Fruit fly (Drosophila melanogaster): ENCODE data around the gene GMF.
A peak's percentile ranks its signal among the peaks of the same experiment; 100 is the strongest.

The GMF gene

dm6 chr2L:16324833-16325232 is 22.1 kb upstream of the GMF start (continued):
- TF ChIP-seq CG2116 (GFP tag; optimal IDR thresholded peaks at IDR 0.05) (no peak), CG17186 (GFP tag; optimal IDR thresholded peaks at IDR 0.05) (no peak), kah (GFP tag; optimal IDR thresholded peaks at IDR 0.05) (peak; percentile 98), kay (GFP tag; optimal IDR thresholded peaks at IDR 0.05) (no peak), Deaf1 (tag; optimal IDR thresholded peaks at IDR 0.05) (peak; percentile 24), kni (GFP tag; optimal IDR thresholded peaks at IDR 0.05) (no peak), Trl (optimal IDR thresholded peaks at IDR 0.05) (peak in 1 of 2 experiments; percentile 12), Trl (GFP tag; optimal IDR thresholded peaks at IDR 0.05) (no peak), sc (optimal IDR thresholded peaks at IDR 0.05) (no peak), sc (GFP tag; optimal IDR thresholded peaks at IDR 0.05) (no peak), phol (tag; optimal IDR thresholded peaks at IDR 0.05) (peak; percentile 11), chif (GFP tag; optimal IDR thresholded peaks at IDR 0.05) (no peak), CG1647 (GFP tag; optimal IDR thresholded peaks at IDR 0.05) (no peak), sr (GFP tag; IDR thresholded peaks at IDR 0.05) (0 out of 3 replicates have a peak, but pooled peaks have one; percentile 8), CG11696 (GFP tag; IDR thresholded peaks at IDR 0.05) (0 out of 2 replicates have a peak, but pooled peaks have one; percentile 28), CG17328 (GFP tag; IDR thresholded peaks at IDR 0.05) (no peak), prd (optimal IDR thresholded peaks at IDR 0.05) (no peak), prd (GFP tag; IDR thresholded peaks at IDR 0.05) (no peak; the same call in 2 of the 3 replicates), CG6765 (GFP tag; optimal IDR thresholded peaks at IDR 0.05) (peak; percentile 9), HLH3B (GFP tag; IDR thresholded peaks at IDR 0.05) (peak; percentile 7; the same call in 1 of the 2 replicates), dimm (GFP tag; IDR thresholded peaks at IDR 0.05) (no peak), Adf1 (GFP tag; IDR thresholded peaks at IDR 0.05) (peak; percentile 53), corto (GFP tag; optimal IDR thresholded peaks at IDR 0.05) (peak; percentile 62), hb (GFP tag; IDR thresholded peaks at IDR 0.05; ENCODE audit: partially characterized antibody) (no peak), CG14014 (GFP tag; IDR thresholded peaks at IDR 0.05) (no peak), D19B (GFP tag; optimal IDR thresholded peaks at IDR 0.05) (no peak), row (GFP tag; IDR thresholded peaks at IDR 0.05) (peak; percentile 11; the same call in 1 of the 3 replicates), C15 (GFP tag; IDR thresholded peaks at IDR 0.05) (no peak), CG1529 (GFP tag; optimal IDR thresholded peaks at IDR 0.05) (no peak), NK7.1 (GFP tag; optimal IDR thresholded peaks at IDR 0.05) (no peak), CG4730 (GFP tag; IDR thresholded peaks at IDR 0.05) (no peak), sens (GFP tag) (no peak), CG13123 (GFP tag; optimal IDR thresholded peaks at IDR 0.05) (no peak), HHEX (GFP tag; optimal IDR thresholded peaks at IDR 0.05) (no peak), Gsc (GFP tag; IDR thresholded peaks at IDR 0.05) (no peak), ATbp (GFP tag; optimal IDR thresholded peaks at IDR 0.05) (peak; percentile 5), CG8765 (GFP tag; IDR thresholded peaks at IDR 0.05) (no peak), br (optimal IDR thresholded peaks at IDR 0.05) (no peak), crol (GFP tag; IDR thresholded peaks at IDR 0.05) (peak; percentile 93), CG34422 (GFP tag; IDR thresholded peaks at IDR 0.05) (peak; percentile 70; the same call in 2 of the 3 replicates), mirr (GFP tag; optimal IDR thresholded peaks at IDR 0.05) (peak; percentile 1), ftz-f1 (GFP tag; optimal IDR thresholded peaks at IDR 0.05) (no peak), seq (GFP tag; IDR thresholded peaks at IDR 0.05) (peak; percentile 29; the same call in 1 of the 2 replicates), CG5953 (GFP tag; IDR thresholded peaks at IDR 0.05) (no peak), CG10321 (GFP tag; IDR thresholded peaks at IDR 0.05) (peak; percentile 94), NFAT (GFP tag; IDR thresholded peaks at IDR 0.05) (no peak), CG31388 (GFP tag; optimal IDR thresholded peaks at IDR 0.05) (no peak), CG1233 (GFP tag; optimal IDR thresholded peaks at IDR 0.05) (no peak), gsb-n (tag; optimal IDR thresholded peaks at IDR 0.05) (no peak), so (GFP tag; IDR thresholded peaks at IDR 0.05) (0 out of 3 replicates have a peak, but pooled peaks have one; percentile 25), Blimp-1 (GFP tag; optimal IDR thresholded peaks at IDR 0.05) (peak; percentile 10), CG10431 (GFP tag; optimal IDR thresholded peaks at IDR 0.05) (peak; percentile 15), ems (GFP tag; optimal IDR thresholded peaks at IDR 0.05) (no peak), mld (GFP tag; IDR thresholded peaks at IDR 0.05; ENCODE audit: partially characterized antibody) (no peak)

Measured in whole organism, embryonic.